Fruit fly (Drosophila melanogaster) whole organism: ENCODE results near the gene CG1958.

Experiments used
- CG8478 ChIP-seq: fragments of >200 bp; optimal IDR thresholded peaks from 2 replicates; lab custom pipeline; 2018; ENCODE audit warnings: inconsistent platforms
- EcR ChIP-seq, 2 experiments: fragments of >200 bp; optimal IDR thresholded peaks; 2 replicates each; lab custom pipeline; 2017; ENCODE audit warnings: missing biosample characterization in 2 of 2, missing genetic modification characterization in 2 of 2, missing genetic modification reagents in 2 of 2
- pan ChIP-seq: fragments of >200 bp; optimal IDR thresholded peaks from 2 replicates; lab custom pipeline; 2017
- psq ChIP-seq: fragments of >200 bp; optimal IDR thresholded peaks from 2 replicates; lab custom pipeline; 2017
- usp ChIP-seq: fragments of >200 bp; optimal IDR thresholded peaks from 2 replicates; lab custom pipeline; 2017; ENCODE audit warnings: missing biosample characterization, missing genetic modification characterization, mixed read lengths

DNA sequence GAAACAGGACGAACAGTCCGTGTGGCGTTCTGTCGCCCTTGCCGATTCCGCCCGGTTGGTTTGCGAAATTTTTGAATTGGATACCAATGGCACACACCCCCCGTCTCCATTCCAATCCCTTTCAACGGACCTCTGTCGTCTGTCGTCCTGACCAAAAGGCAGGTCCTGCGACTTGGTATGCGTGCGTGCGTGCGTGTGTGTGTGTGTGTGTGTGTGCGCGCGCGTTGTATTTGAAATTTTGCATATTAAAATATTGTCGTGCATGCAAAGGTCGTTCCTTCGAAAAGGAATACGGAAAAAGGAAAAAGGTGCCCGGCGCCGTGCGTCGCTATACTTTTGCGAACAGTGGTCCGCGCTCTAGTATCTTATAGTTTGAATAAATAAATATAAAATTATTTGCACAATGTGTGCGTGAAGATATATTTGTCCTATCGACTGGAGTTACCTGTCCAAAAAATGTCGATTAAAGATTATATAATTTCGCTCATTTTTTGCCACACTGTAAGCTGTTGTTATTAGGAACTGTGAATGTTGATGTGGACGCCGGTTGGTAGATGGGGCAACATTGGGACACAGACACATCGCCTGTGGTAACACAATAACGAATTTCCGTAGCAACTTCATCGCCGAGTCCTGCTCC lies 4.8 kb downstream of the CG1958 start:
- TF ChIP-seq CG8478 (lab: Kevin White, UChicago): no peak
- no peak for TF ChIP-seq psq (lab: Kevin White, UChicago)
- no peak for TF ChIP-seq EcR (GFP tag; optimal IDR thresholded peaks at IDR 0.05; lab: Kevin White, UChicago)
- no peak for TF ChIP-seq usp (GFP tag; lab: Kevin White, UChicago)
- TF ChIP-seq pan: peak; percentile 52
